Worm (Caenorhabditis elegans) whole organism, young adult: ENCODE measurements around the gene srj-26.

Source experiments
- B0035.1 ChIP-seq: sonication (generic microtip); optimal IDR thresholded peaks from 2 replicates; lab custom pipeline; 2016; ENCODE audit warnings: missing genetic modification characterization, mild to moderate bottlenecking, missing compliant biosample characterization, missing genotype, missing genetic modification reagents
- F37B4.10 ChIP-seq: fragments of 200-800 bp; sonication (Bioruptor generic); IDR thresholded peaks from 2 replicates; pipeline ENCODE4 v1.3.6; 2022; ENCODE audit warnings: missing genetic modification characterization, missing compliant biosample characterization
- F39B2.1 ChIP-seq: fragments of 200-800 bp; sonication (Bioruptor generic); IDR thresholded peaks from 2 replicates; pipeline ENCODE4 v1.3.6; 2022; ENCODE audit warnings: missing genetic modification reagents, missing genetic modification characterization, missing compliant biosample characterization
- K11D2.4 ChIP-seq: fragments of 200-800 bp; sonication (Bioruptor generic); IDR thresholded peaks from 2 replicates; pipeline ENCODE4 v1.3.6; 2022; ENCODE audit warnings: missing genetic modification reagents, missing genetic modification characterization, missing compliant biosample characterization
- T26A5.8 ChIP-seq: sonication (generic microtip); optimal IDR thresholded peaks from 2 replicates; lab custom pipeline; 2016; ENCODE audit warnings: missing genetic modification characterization, missing compliant biosample characterization
- Y56A3A.18 ChIP-seq: fragments of 200-800 bp; sonication (Bioruptor generic); IDR thresholded peaks from 2 replicates; pipeline ENCODE4 v1.3.6; 2022; ENCODE audit warnings: missing genetic modification reagents, missing genetic modification characterization, missing compliant biosample characterization
- Y79H2A.3 ChIP-seq: fragments of 200-800 bp; sonication (Bioruptor generic); conservative IDR thresholded peaks from 2 replicates; pipeline ENCODE4 v1.3.6; 2022; ENCODE audit warnings: missing genetic modification reagents, missing genetic modification characterization, missing compliant biosample characterization
- ama-1 ChIP-seq, 3 experiments: fragments of 150-350 bp in 1 of 3; sonication (generic microtip) in 2 of 3; optimal IDR thresholded peaks; 2 replicates each; lab custom pipeline; 2014 to 2018; ENCODE audit warnings: missing biosample characterization in 2 of 3, missing genetic modification characterization in 2 of 3, missing genetic modification reagents in 2 of 3
- aptf-2 ChIP-seq: fragments of 200-800 bp; sonication (Bioruptor generic); conservative IDR thresholded peaks from 2 replicates; pipeline ENCODE4 v1.3.6; 2022; ENCODE audit warnings: missing genetic modification reagents, missing genetic modification characterization, missing compliant biosample characterization
- aptf-3 ChIP-seq: fragments of 200-800 bp; sonication (Bioruptor generic); IDR thresholded peaks from 2 replicates; pipeline ENCODE4 v1.3.6; 2022; ENCODE audit warnings: missing genetic modification characterization, missing compliant biosample characterization
- athp-1 ChIP-seq: sonication (generic microtip); optimal IDR thresholded peaks from 2 replicates; lab custom pipeline; 2017; ENCODE audit warnings: mild to moderate bottlenecking, missing genetic modification characterization, missing compliant biosample characterization
- bed-1 ChIP-seq: fragments of 200-800 bp; sonication (Bioruptor generic); IDR thresholded peaks from 2 replicates; pipeline ENCODE4 v1.3.6; 2022; ENCODE audit warnings: missing genetic modification reagents, missing genetic modification characterization, missing compliant biosample characterization
- bed-2 ChIP-seq: fragments of 200-800 bp; sonication (Bioruptor generic); IDR thresholded peaks from 2 replicates; pipeline ENCODE4 v1.3.6; 2022; ENCODE audit warnings: missing genetic modification reagents, missing genetic modification characterization, missing compliant biosample characterization
- cebp-2 ChIP-seq: fragments of 200-800 bp; sonication (Bioruptor generic); IDR thresholded peaks from 2 replicates; pipeline ENCODE4 v1.3.6; 2022; ENCODE audit warnings: missing genetic modification characterization, missing compliant biosample characterization
- ceh-58 ChIP-seq: fragments of 200-800 bp; sonication (Bioruptor generic); IDR thresholded peaks from 2 replicates; pipeline ENCODE4 v1.3.6; 2022; ENCODE audit warnings: missing genetic modification characterization, missing compliant biosample characterization
- ceh-79 ChIP-seq: sonication (generic microtip); optimal IDR thresholded peaks from 2 replicates; lab custom pipeline; 2017; ENCODE audit warnings: mild to moderate bottlenecking, missing genetic modification characterization, missing compliant biosample characterization
- die-1 ChIP-seq: sonication (generic microtip); optimal IDR thresholded peaks from 2 replicates; lab custom pipeline; 2016; ENCODE audit warnings: missing genotype, mild to moderate bottlenecking, missing genetic modification characterization, missing compliant biosample characterization
- dox-1 ChIP-seq: fragments of 200-800 bp; sonication (Bioruptor generic); IDR thresholded peaks from 2 replicates; pipeline ENCODE4 v1.3.6; 2022; ENCODE audit warnings: missing genetic modification reagents, missing genetic modification characterization, missing compliant biosample characterization
- egl-18 ChIP-seq: fragments of 200-800 bp; sonication (Bioruptor generic); IDR thresholded peaks from 2 replicates; pipeline ENCODE4 v1.3.6; 2022; ENCODE audit warnings: missing genetic modification reagents, missing genetic modification characterization, missing compliant biosample characterization
- egl-44 ChIP-seq: fragments of 200-800 bp; sonication (Bioruptor generic); IDR thresholded peaks from 2 replicates; pipeline ENCODE4 v1.3.6; 2022; ENCODE audit warnings: missing genetic modification reagents, missing genetic modification characterization, missing compliant biosample characterization
- ekl-4 ChIP-seq: fragments of 200-800 bp; sonication (Bioruptor generic); IDR thresholded peaks from 2 replicates; pipeline ENCODE4 v1.3.6; 2022; ENCODE audit warnings: missing genetic modification reagents, missing genetic modification characterization, missing compliant biosample characterization
- hmg-1.2 ChIP-seq: fragments of 200-800 bp; sonication (Bioruptor generic); IDR thresholded peaks from 2 replicates; pipeline ENCODE4 v1.3.6; 2022; ENCODE audit warnings: missing genetic modification reagents, missing genetic modification characterization, missing compliant biosample characterization
- lin-35 ChIP-seq, 3 experiments: fragments of 150-350 bp in 2 of 3; sonication (generic microtip) in 1 of 3; optimal IDR thresholded peaks; 2 replicates each; lab custom pipeline; 2014 to 2018; ENCODE audit warnings: missing biosample characterization in 3 of 3, missing genetic modification characterization in 3 of 3, missing genetic modification reagents in 3 of 3
- lin-54 ChIP-seq: fragments of 200-800 bp; sonication (Bioruptor generic); optimal IDR thresholded peaks from 2 replicates; lab custom pipeline; 2018; ENCODE audit warnings: mild to moderate bottlenecking, missing genetic modification characterization, missing compliant biosample characterization
- lsy-27 ChIP-seq: sonication (generic microtip); optimal IDR thresholded peaks from 2 replicates; lab custom pipeline; 2017; ENCODE audit warnings: missing genetic modification characterization, mild to moderate bottlenecking, missing compliant biosample characterization, antibody characterized with exemption, missing genotype, borderline replicate concordance; ENCODE audit not compliant: insufficient read depth
- madf-3 ChIP-seq: fragments of 200-800 bp; sonication (Bioruptor generic); IDR thresholded peaks from 2 replicates; pipeline ENCODE4 v1.3.6; 2022; ENCODE audit warnings: missing genetic modification reagents, missing genetic modification characterization, missing compliant biosample characterization
- mcd-1 ChIP-seq: fragments of 200-800 bp; sonication (Bioruptor generic); IDR thresholded peaks from 2 replicates; pipeline ENCODE4 v1.3.6; 2022; ENCODE audit warnings: missing genetic modification reagents, missing genetic modification characterization, missing compliant biosample characterization
- nhr-80 ChIP-seq: sonication (generic microtip); optimal IDR thresholded peaks from 2 replicates; lab custom pipeline; 2016; ENCODE audit warnings: missing genetic modification characterization, missing compliant biosample characterization
- rcor-1 ChIP-seq: fragments of 200-800 bp; sonication (Bioruptor generic); IDR thresholded peaks from 2 replicates; pipeline ENCODE4 v1.3.6; 2022; ENCODE audit warnings: missing genetic modification reagents, missing genetic modification characterization, missing compliant biosample characterization
- rec-8 ChIP-seq, 2 experiments: sonication (generic microtip); optimal IDR thresholded peaks; 2 replicates each; lab custom pipeline; 2016; ENCODE audit warnings: mild to moderate bottlenecking in 2 of 2, missing genetic modification characterization in 2 of 2, missing genetic modification reagents in 2 of 2, missing genotype in 2 of 2, missing biosample characterization in 1 of 2, missing compliant biosample characterization in 1 of 2, moderate library complexity in 1 of 2
- snpc-1.1 ChIP-seq: sonication (generic microtip); optimal IDR thresholded peaks from 2 replicates; lab custom pipeline; 2017; ENCODE audit warnings: missing genetic modification characterization, mild to moderate bottlenecking, missing compliant biosample characterization, antibody characterized with exemption, moderate library complexity, missing genotype, missing genetic modification reagents; ENCODE audit not compliant: insufficient read depth
- snpc-1.3 ChIP-seq: sonication (generic microtip); optimal IDR thresholded peaks from 2 replicates; lab custom pipeline; 2017; ENCODE audit warnings: missing genetic modification characterization, mild to moderate bottlenecking, missing compliant biosample characterization, antibody characterized with exemption, moderate library complexity, missing genotype, missing genetic modification reagents; ENCODE audit not compliant: insufficient read depth
- unc-130 ChIP-seq: sonication (generic microtip); optimal IDR thresholded peaks from 2 replicates; lab custom pipeline; 2016; ENCODE audit warnings: missing genetic modification reagents, missing genetic modification characterization, missing compliant biosample characterization
- xnd-1 ChIP-seq: sonication (generic microtip); optimal IDR thresholded peaks from 2 replicates; lab custom pipeline; 2016; ENCODE audit warnings: missing genotype, missing genetic modification reagents, missing genetic modification characterization, missing compliant biosample characterization
- ztf-18 ChIP-seq: sonication (generic microtip); optimal IDR thresholded peaks from 2 replicates; lab custom pipeline; 2016; ENCODE audit warnings: missing genotype, mild to moderate bottlenecking, missing genetic modification characterization, missing compliant biosample characterization
- ztf-22 ChIP-seq: fragments of 200-800 bp; sonication (Bioruptor generic); optimal IDR thresholded peaks from 2 replicates; lab custom pipeline; 2018; ENCODE audit warnings: mild to moderate bottlenecking, missing genetic modification characterization, moderate library complexity, missing compliant biosample characterization
- ztf-25 ChIP-seq: fragments of 200-800 bp; sonication (Bioruptor generic); IDR thresholded peaks from 2 replicates; pipeline ENCODE4 v1.3.6; 2022; ENCODE audit warnings: missing genetic modification reagents, missing genetic modification characterization, missing compliant biosample characterization
- ztf-26 ChIP-seq: sonication (generic microtip); optimal IDR thresholded peaks from 2 replicates; lab custom pipeline; 2017; ENCODE audit warnings: missing genetic modification characterization, missing compliant biosample characterization
- ztf-6 ChIP-seq: fragments of 200-800 bp; sonication (Bioruptor generic); IDR thresholded peaks from 2 replicates; pipeline ENCODE4 v1.3.6; 2022; ENCODE audit warnings: missing genetic modification reagents, missing genetic modification characterization, missing compliant biosample characterization

The srj-26 gene

DNA sequence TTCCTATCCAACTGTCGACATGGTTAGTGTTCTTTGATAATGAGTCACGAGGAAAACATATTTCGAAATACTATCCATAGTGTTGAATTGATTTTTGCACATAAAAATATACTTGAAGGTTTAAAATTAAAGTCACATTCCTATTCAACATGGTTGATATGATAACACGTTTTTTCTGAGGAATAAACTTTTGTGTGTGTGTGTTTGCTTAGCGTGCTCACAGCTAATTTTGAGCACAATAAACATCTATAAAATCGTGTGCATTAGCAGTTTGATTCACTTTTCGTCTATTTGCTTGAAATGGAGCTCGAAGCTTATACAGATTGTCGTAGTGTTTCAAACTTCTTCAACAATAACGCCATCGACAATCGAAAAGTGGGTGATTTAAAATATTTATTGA, 35.7 kb downstream of the srj-26 start, which contains the start of gene ZK228.10:
Gene ZK228.10 (plus strand): TSS at position 301 of the 400 bp plus-strand sequence.
- TF ChIP-seq ztf-6 (GFP tag; lab: Robert Waterston, UW) (no peak), F37B4.10 (no peak), T26A5.8 (no peak), athp-1 (tag; lab: Kevin White, UChicago) (no peak), egl-18 (GFP tag; lab: Robert Waterston, UW) (no peak), F39B2.1 (GFP tag; lab: Robert Waterston, UW) (no peak)
- TF ChIP-seq, all 124 proteins: peak for 0

DNA sequence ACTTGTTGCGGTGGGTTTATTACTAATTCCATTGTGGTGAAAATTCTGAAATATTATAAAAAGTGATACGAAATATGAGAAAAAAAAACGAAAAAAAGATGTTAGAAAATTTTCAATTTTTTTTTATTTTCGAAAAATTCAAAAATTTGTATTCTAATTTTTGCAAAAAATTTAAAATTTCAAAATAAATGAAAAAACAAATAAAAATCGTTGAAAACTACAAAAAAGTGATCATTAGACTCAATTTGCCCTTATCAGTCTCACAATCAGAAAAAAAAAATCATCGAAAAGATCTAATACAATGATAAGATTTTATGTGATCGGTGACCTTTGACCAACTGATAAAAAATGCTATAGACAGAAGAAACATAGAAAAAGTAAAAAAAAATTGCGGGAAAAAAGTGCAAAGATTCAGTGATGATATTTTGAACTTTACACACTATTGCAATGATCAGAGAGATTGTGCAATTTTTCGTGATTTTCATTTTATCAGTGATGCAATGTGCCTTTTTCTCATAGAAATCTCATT, 40.4 kb downstream of the srj-26 start, which contains the start of gene ZK228.3:
Gene ZK228.3 (minus strand): TSS at position 51 of the 529 bp plus-strand sequence.
- TF ChIP-seq lsy-27 (tag; lab: Kevin White, UChicago), result no peak
- TF ChIP-seq dox-1 (GFP tag; lab: Robert Waterston, UW), result peak; percentile 9; the same call in 1 of the 2 replicates
- TF ChIP-seq nhr-80, result peak; percentile 79
- TF ChIP-seq snpc-1.1 (tag; lab: Kevin White, UChicago), result no peak
- no peak for TF ChIP-seq die-1 (tag; lab: Kevin White, UChicago)
- no peak for TF ChIP-seq rcor-1 (GFP tag; lab: Robert Waterston, UW)
- no peak for TF ChIP-seq lin-35 (GFP tag; optimal IDR thresholded peaks at IDR 0.05; lab: Kevin White, UChicago)
- TF ChIP-seq ceh-58, result no peak
- TF ChIP-seq K11D2.4, result no peak
- TF ChIP-seq aptf-2 (GFP tag; lab: Robert Waterston, UW), result no peak

DNA sequence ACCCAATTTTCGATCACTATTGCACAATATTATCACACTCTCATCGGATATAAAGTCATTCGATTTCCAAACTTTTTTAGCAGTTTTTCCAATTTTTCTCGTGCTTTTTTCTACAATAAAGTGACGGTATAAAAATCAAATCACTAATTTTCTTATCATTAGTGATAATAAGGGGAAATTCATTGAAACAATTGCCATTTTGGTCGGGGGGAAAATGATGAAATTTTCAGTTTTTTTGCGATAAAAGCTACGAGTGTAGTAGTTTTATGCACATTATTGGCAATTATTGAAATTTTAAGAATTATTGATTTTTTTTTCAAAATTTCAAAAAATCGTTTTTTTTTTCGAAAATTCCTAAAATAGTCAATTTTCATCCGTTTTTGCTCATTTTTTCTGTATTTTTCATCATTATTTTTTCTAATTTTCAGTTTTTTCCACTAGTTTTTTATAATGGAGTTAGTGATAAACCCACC, 41.5 kb downstream of the srj-26 start, which contains the start of gene ZK228.4:
Gene ZK228.4 (plus strand): TSS at position 423 of the 473 bp plus-strand sequence.
- TF ChIP-seq aptf-3 (GFP tag; lab: Robert Waterston, UW) (no peak), nhr-80 (peak; percentile 38), lin-54 (GFP tag; lab: Kevin White, UChicago) (no peak), ztf-22 (GFP tag; lab: Kevin White, UChicago) (no peak), egl-44 (no peak), ztf-18 (tag; lab: Kevin White, UChicago) (no peak), unc-130 (GFP tag; lab: Kevin White, UChicago) (no peak)

DNA sequence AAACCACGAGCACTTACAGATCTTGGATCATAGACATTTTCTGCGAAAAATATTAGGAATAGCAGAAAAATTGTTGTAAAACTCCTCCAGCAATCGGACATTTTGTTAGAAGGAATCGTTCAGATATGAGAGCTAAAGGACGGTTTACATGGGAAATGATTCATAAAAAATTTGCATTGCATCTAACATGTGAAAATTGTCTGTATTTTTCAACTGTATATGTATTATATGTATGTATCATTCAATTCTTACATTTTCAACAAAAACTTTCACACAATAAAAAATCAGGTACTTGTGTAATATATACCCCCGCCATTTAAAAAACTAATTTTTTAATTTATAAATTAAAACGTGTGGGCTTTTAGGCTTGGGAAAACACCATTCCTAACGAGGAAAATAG, 47.2 kb downstream of the srj-26 start, which contains the start of gene ZK228.13:
Gene ZK228.13 (minus strand): TSS at position 101 of the 400 bp plus-strand sequence.
- TF ChIP-seq ekl-4 (GFP tag; lab: Robert Waterston, UW) (no peak), bed-1 (GFP tag; lab: Robert Waterston, UW) (no peak), madf-3 (GFP tag; lab: Robert Waterston, UW) (no peak), ztf-26 (no peak), Y79H2A.3 (GFP tag; lab: Robert Waterston, UW) (no peak), B0035.1 (tag; lab: Kevin White, UChicago) (no peak), cebp-2 (GFP tag; lab: Robert Waterston, UW) (no peak), snpc-1.3 (tag; lab: Kevin White, UChicago) (no peak), ceh-79 (tag; lab: Kevin White, UChicago) (no peak), rec-8 (tag; optimal IDR thresholded peaks at IDR 0.05; lab: Kevin White, UChicago) (no peak), aptf-2 (GFP tag; lab: Robert Waterston, UW) (no peak), aptf-3 (GFP tag; lab: Robert Waterston, UW) (no peak), ama-1 (optimal IDR thresholded peaks at IDR 0.05; lab: Kevin White, UChicago) (no peak), ama-1 (GFP tag; optimal IDR thresholded peaks at IDR 0.05; lab: Kevin White, UChicago) (no peak), Y56A3A.18 (GFP tag; lab: Robert Waterston, UW) (no peak), xnd-1 (tag; lab: Kevin White, UChicago) (no peak), hmg-1.2 (GFP tag; lab: Robert Waterston, UW) (no peak), ztf-25 (GFP tag; lab: Robert Waterston, UW) (no peak), bed-2 (GFP tag; lab: Robert Waterston, UW) (no peak), mcd-1 (no peak)
